Worm (Caenorhabditis elegans): Measurements from ENCODE around the gene ZK180.6.

- TF ChIP-seq dpl-1 (GFP tag; optimal IDR thresholded peaks at IDR 0.05) = no peak
- no peak for TF ChIP-seq ama-1 (optimal IDR thresholded peaks at IDR 0.05)
- TF ChIP-seq hpl-2 (GFP tag; optimal IDR thresholded peaks at IDR 0.05) = no peak
- no peak for TF ChIP-seq swsn-7 (tag; optimal IDR thresholded peaks at IDR 0.05)
- TF ChIP-seq efl-3 (GFP tag; optimal IDR thresholded peaks at IDR 0.05) = no peak
- no peak for TF ChIP-seq ceh-82 (tag; optimal IDR thresholded peaks at IDR 0.05)
Measured at ce11 chrIV:4519714-4520113, 5.1 kb downstream of the ZK180.6 start.

Measured in whole organism, L1 larva.